Fruit fly (Drosophila melanogaster): ENCODE measurements around the gene CG3609.

- TF ChIP-seq foxo (GFP tag; optimal IDR thresholded peaks at IDR 0.05) = no peak
- TF ChIP-seq psq (GFP tag; optimal IDR thresholded peaks at IDR 0.05) = no peak
- TF ChIP-seq pan (optimal IDR thresholded peaks at IDR 0.05) = no peak
- TF ChIP-seq Vsx2 (GFP tag; optimal IDR thresholded peaks at IDR 0.05; ENCODE audit: partially characterized antibody) = no peak
- no peak for TF ChIP-seq h (GFP tag; optimal IDR thresholded peaks at IDR 0.05)
- no peak for TF ChIP-seq lola (GFP tag; optimal IDR thresholded peaks at IDR 0.05)
Measured at dm6 chr2L:2415109-2415508, 40.7 kb upstream of the CG3609 start, which contains the start of gene CG18641.
